Worm (Caenorhabditis elegans): ENCODE measurements around the gene C29E4.12.
A peak's percentile ranks its signal among the peaks of the same experiment; 100 is the strongest.

Gene C29E4.12

ce11 chrIII:7937548-7937947, 3.4 kb upstream of the C29E4.12 start, which contains the start of gene C29E4.10:
TSS of gene C29E4.10 (plus strand) at chrIII:7937848.
- no peak for TF ChIP-seq tab-1 (GFP tag; IDR thresholded peaks at IDR 0.05)
- no peak for TF ChIP-seq ztf-29 (GFP tag; IDR thresholded peaks at IDR 0.05)
- no peak for TF ChIP-seq med-1 (GFP tag; optimal IDR thresholded peaks at IDR 0.05; ENCODE audit: insufficient read depth)
- TF ChIP-seq T22C8.4 (GFP tag; IDR thresholded peaks at IDR 0.05) = no peak
- TF ChIP-seq klf-2 (GFP tag; conservative IDR thresholded peaks at IDR 0.05) = no peak
- no peak for TF ChIP-seq flt-1 (GFP tag; IDR thresholded peaks at IDR 0.05)

- no peak for TF ChIP-seq T22C8.4 (GFP tag; IDR thresholded peaks at IDR 0.05)
- TF ChIP-seq ref-1 (GFP tag; conservative IDR thresholded peaks at IDR 0.05) = no peak
- TF ChIP-seq ztf-29 (GFP tag; IDR thresholded peaks at IDR 0.05) = no peak
- TF ChIP-seq cog-1 (tag; optimal IDR thresholded peaks at IDR 0.05) = no peak
- no peak for TF ChIP-seq med-1 (GFP tag; optimal IDR thresholded peaks at IDR 0.05; ENCODE audit: insufficient read depth)
- TF ChIP-seq ztf-23 (GFP tag; IDR thresholded peaks at IDR 0.05) = no peak
These were observed 466 bp downstream of the C29E4.12 start, which contains the start of gene kle-2 for ce11 chrIII:7941417-7941816. TSS of gene kle-2 (plus strand) at chrIII:7941717.

- no peak for TF ChIP-seq ztf-29 (GFP tag; IDR thresholded peaks at IDR 0.05)
- no peak for TF ChIP-seq med-1 (GFP tag; optimal IDR thresholded peaks at IDR 0.05; ENCODE audit: insufficient read depth)
- no peak for TF ChIP-seq ref-1 (GFP tag; conservative IDR thresholded peaks at IDR 0.05)
- no peak for TF ChIP-seq flt-1 (GFP tag; IDR thresholded peaks at IDR 0.05)
- TF ChIP-seq klf-2 (GFP tag; conservative IDR thresholded peaks at IDR 0.05) = no peak
- no peak for TF ChIP-seq T22C8.4 (GFP tag; IDR thresholded peaks at IDR 0.05)
- TF ChIP-seq tab-1 (GFP tag; IDR thresholded peaks at IDR 0.05) = no peak
- no peak for TF ChIP-seq cog-1 (tag; optimal IDR thresholded peaks at IDR 0.05)
- TF ChIP-seq ztf-23 (GFP tag; IDR thresholded peaks at IDR 0.05) = no peak
These were observed 6.1 kb downstream of the C29E4.12 start, which contains the start of gene gsto-1 for ce11 chrIII:7946968-7947491. TSS of gene gsto-1 (minus strand) at chrIII:7947018.

- TF ChIP-seq ref-1 (GFP tag; conservative IDR thresholded peaks at IDR 0.05) (no peak), cog-1 (tag; optimal IDR thresholded peaks at IDR 0.05) (no peak), flt-1 (GFP tag; IDR thresholded peaks at IDR 0.05) (no peak), klf-2 (GFP tag; conservative IDR thresholded peaks at IDR 0.05) (no peak), ztf-23 (GFP tag; IDR thresholded peaks at IDR 0.05) (no peak), med-1 (GFP tag; optimal IDR thresholded peaks at IDR 0.05; ENCODE audit: insufficient read depth) (no peak), ztf-29 (GFP tag; IDR thresholded peaks at IDR 0.05) (no peak)
These were observed 6.7 kb downstream of the C29E4.12 start for ce11 chrIII:7947677-7948076.

ce11 chrIII:7948802-7949201, 7.9 kb downstream of the C29E4.12 start, which contains the start of gene col-90:
TSS of gene col-90 (plus strand) at chrIII:7948838.
- TF ChIP-seq ztf-23 (GFP tag; IDR thresholded peaks at IDR 0.05) (no peak), tab-1 (GFP tag; IDR thresholded peaks at IDR 0.05) (no peak), T22C8.4 (GFP tag; IDR thresholded peaks at IDR 0.05) (no peak), med-1 (GFP tag; optimal IDR thresholded peaks at IDR 0.05; ENCODE audit: insufficient read depth) (no peak), flt-1 (GFP tag; IDR thresholded peaks at IDR 0.05) (no peak), klf-2 (GFP tag; conservative IDR thresholded peaks at IDR 0.05) (no peak), ztf-29 (GFP tag; IDR thresholded peaks at IDR 0.05) (no peak), cog-1 (tag; optimal IDR thresholded peaks at IDR 0.05) (no peak), ref-1 (GFP tag; conservative IDR thresholded peaks at IDR 0.05) (no peak)

ce11 chrIII:7950447-7950846, 9.5 kb downstream of the C29E4.12 start:
- TF ChIP-seq ref-1 (GFP tag; conservative IDR thresholded peaks at IDR 0.05) = no peak
- no peak for TF ChIP-seq klf-2 (GFP tag; conservative IDR thresholded peaks at IDR 0.05)
- no peak for TF ChIP-seq T22C8.4 (GFP tag; IDR thresholded peaks at IDR 0.05)
- no peak for TF ChIP-seq med-1 (GFP tag; optimal IDR thresholded peaks at IDR 0.05; ENCODE audit: insufficient read depth)
- no peak for TF ChIP-seq flt-1 (GFP tag; IDR thresholded peaks at IDR 0.05)
- no peak for TF ChIP-seq tab-1 (GFP tag; IDR thresholded peaks at IDR 0.05)
- TF ChIP-seq ztf-23 (GFP tag; IDR thresholded peaks at IDR 0.05) = no peak
- TF ChIP-seq ztf-29 (GFP tag; IDR thresholded peaks at IDR 0.05) = no peak
- no peak for TF ChIP-seq cog-1 (tag; optimal IDR thresholded peaks at IDR 0.05)

- TF ChIP-seq tab-1 (GFP tag; IDR thresholded peaks at IDR 0.05) = no peak
- no peak for TF ChIP-seq med-1 (GFP tag; optimal IDR thresholded peaks at IDR 0.05; ENCODE audit: insufficient read depth)
- no peak for TF ChIP-seq T22C8.4 (GFP tag; IDR thresholded peaks at IDR 0.05)
- TF ChIP-seq flt-1 (GFP tag; IDR thresholded peaks at IDR 0.05) = no peak
- no peak for TF ChIP-seq ref-1 (GFP tag; conservative IDR thresholded peaks at IDR 0.05)
- TF ChIP-seq cog-1 (tag; optimal IDR thresholded peaks at IDR 0.05) = no peak
- TF ChIP-seq klf-2 (GFP tag; conservative IDR thresholded peaks at IDR 0.05) = no peak
- TF ChIP-seq ztf-23 (GFP tag; IDR thresholded peaks at IDR 0.05) = no peak
- no peak for TF ChIP-seq ztf-29 (GFP tag; IDR thresholded peaks at IDR 0.05)
These were observed 11.3 kb downstream of the C29E4.12 start, which contains the start of gene C29E4.15 for ce11 chrIII:7952077-7952765. TSS of gene C29E4.15 (plus strand) at chrIII:7952623.

ce11 chrIII:7953208-7953607, 12.3 kb downstream of the C29E4.12 start, which contains the start of gene let-754:
TSS of gene let-754 (minus strand) at chrIII:7953308.
- TF ChIP-seq ztf-23 (GFP tag; IDR thresholded peaks at IDR 0.05) = no peak

- no peak for TF ChIP-seq ztf-23 (GFP tag; IDR thresholded peaks at IDR 0.05)
- no peak for TF ChIP-seq cog-1 (tag; optimal IDR thresholded peaks at IDR 0.05)
- no peak for TF ChIP-seq ref-1 (GFP tag; conservative IDR thresholded peaks at IDR 0.05)
- TF ChIP-seq tab-1 (GFP tag; IDR thresholded peaks at IDR 0.05) = no peak
- TF ChIP-seq flt-1 (GFP tag; IDR thresholded peaks at IDR 0.05) = no peak
- no peak for TF ChIP-seq med-1 (GFP tag; optimal IDR thresholded peaks at IDR 0.05; ENCODE audit: insufficient read depth)
These were observed 16.0 kb downstream of the C29E4.12 start, which contains the start of gene C29E4.9 for ce11 chrIII:7956965-7957364. TSS of gene C29E4.9 (minus strand) at chrIII:7957065.

- TF ChIP-seq klf-2 (GFP tag; conservative IDR thresholded peaks at IDR 0.05) = no peak
- TF ChIP-seq cog-1 (tag; optimal IDR thresholded peaks at IDR 0.05) = peak; percentile 24
- no peak for TF ChIP-seq tab-1 (GFP tag; IDR thresholded peaks at IDR 0.05)
These were observed 17.1 kb downstream of the C29E4.12 start, which contains the start of gene C29E4.11 for ce11 chrIII:7958085-7958484. TSS of gene C29E4.11 (minus strand) at chrIII:7958114.

All from whole organism, midembryonic.